Worm (Caenorhabditis elegans) whole organism, young adult: ENCODE results near the gene ador-1.
A peak's percentile ranks its signal among the peaks of the same experiment; 100 is the strongest.

Experiments used
- B0336.3 ChIP-seq: fragments of 200-800 bp; sonication (Bioruptor generic); IDR thresholded peaks from 2 replicates; pipeline ENCODE4 v1.3.6; 2022; ENCODE audit warnings: missing genetic modification characterization, missing compliant biosample characterization
- F10E7.11 ChIP-seq: sonication (generic microtip); optimal IDR thresholded peaks from 2 replicates; lab custom pipeline; 2017; ENCODE audit warnings: mild to moderate bottlenecking, missing genetic modification characterization, moderate library complexity, missing compliant biosample characterization
- F22D6.2 ChIP-seq: sonication (generic microtip); optimal IDR thresholded peaks from 2 replicates; lab custom pipeline; 2016; ENCODE audit warnings: mild to moderate bottlenecking, missing genetic modification characterization, missing compliant biosample characterization
- K12H6.12 ChIP-seq: fragments of 200-800 bp; sonication (Bioruptor generic); optimal IDR thresholded peaks from 2 replicates; lab custom pipeline; 2018; ENCODE audit warnings: mild to moderate bottlenecking, missing genetic modification characterization, missing compliant biosample characterization
- Y53F4B.3 ChIP-seq: fragments of 200-800 bp; sonication (Bioruptor generic); IDR thresholded peaks from 2 replicates; pipeline ENCODE4 v1.3.6; 2022; ENCODE audit warnings: missing genetic modification reagents, missing genetic modification characterization, missing compliant biosample characterization
- Y67H2A.10 ChIP-seq: fragments of 200-800 bp; sonication (Bioruptor generic); conservative IDR thresholded peaks from 2 replicates; pipeline ENCODE4 v1.3.6; 2022; ENCODE audit warnings: missing genetic modification reagents, missing genetic modification characterization, missing compliant biosample characterization
- ZK185.1 ChIP-seq: sonication (generic microtip); optimal IDR thresholded peaks from 2 replicates; lab custom pipeline; 2016; ENCODE audit warnings: mild to moderate bottlenecking, missing genetic modification characterization, missing compliant biosample characterization; ENCODE audit not compliant: poor library complexity, severe bottlenecking
- ama-1 ChIP-seq, 3 experiments: fragments of 150-350 bp in 1 of 3; sonication (generic microtip) in 2 of 3; optimal IDR thresholded peaks; 2 replicates each; lab custom pipeline; 2014 to 2018; ENCODE audit warnings: missing biosample characterization in 2 of 3, missing genetic modification characterization in 2 of 3, missing genetic modification reagents in 2 of 3
- aptf-2 ChIP-seq: fragments of 200-800 bp; sonication (Bioruptor generic); conservative IDR thresholded peaks from 2 replicates; pipeline ENCODE4 v1.3.6; 2022; ENCODE audit warnings: missing genetic modification reagents, missing genetic modification characterization, missing compliant biosample characterization
- atf-7 ChIP-seq: sonication (generic microtip); optimal IDR thresholded peaks from 2 replicates; lab custom pipeline; 2017; ENCODE audit warnings: mild to moderate bottlenecking, missing genetic modification characterization, missing compliant biosample characterization
- athp-1 ChIP-seq: sonication (generic microtip); optimal IDR thresholded peaks from 2 replicates; lab custom pipeline; 2017; ENCODE audit warnings: mild to moderate bottlenecking, missing genetic modification characterization, missing compliant biosample characterization
- attf-3 ChIP-seq: fragments of 200-800 bp; sonication (Bioruptor generic); conservative IDR thresholded peaks from 2 replicates; pipeline ENCODE4 v1.3.6; 2022; ENCODE audit warnings: missing genetic modification reagents, missing genetic modification characterization, missing compliant biosample characterization
- attf-5 ChIP-seq: fragments of 200-800 bp; sonication (Bioruptor generic); optimal IDR thresholded peaks from 2 replicates; lab custom pipeline; 2018; ENCODE audit warnings: mild to moderate bottlenecking, missing genetic modification characterization, missing compliant biosample characterization
- attf-6 ChIP-seq: fragments of 200-800 bp; sonication (Bioruptor generic); IDR thresholded peaks from 2 replicates; pipeline ENCODE4 v1.3.6; 2022; ENCODE audit warnings: missing genetic modification reagents, missing genetic modification characterization, missing compliant biosample characterization
- cebp-1 ChIP-seq, 2 experiments: fragments of 200-800 bp in 1 of 2; sonication (Bioruptor generic) in 1 of 2; sonication (generic microtip) in 1 of 2; IDR thresholded peaks in 1 of 2; optimal IDR thresholded peaks in 1 of 2; 2 replicates each; pipeline versions ENCODE4 v1.3.6 to Lab custom; 2017 to 2022; ENCODE audit warnings: missing compliant biosample characterization in 2 of 2, missing genetic modification characterization in 2 of 2, mild to moderate bottlenecking in 1 of 2, missing genetic modification reagents in 1 of 2, moderate library complexity in 1 of 2
- ceh-40 ChIP-seq: fragments of 200-800 bp; sonication (Bioruptor generic); IDR thresholded peaks from 2 replicates; pipeline ENCODE4 v1.3.6; 2022; ENCODE audit warnings: missing genetic modification characterization, missing compliant biosample characterization
- ceh-58 ChIP-seq: fragments of 200-800 bp; sonication (Bioruptor generic); IDR thresholded peaks from 2 replicates; pipeline ENCODE4 v1.3.6; 2022; ENCODE audit warnings: missing genetic modification characterization, missing compliant biosample characterization
- die-1 ChIP-seq: sonication (generic microtip); optimal IDR thresholded peaks from 2 replicates; lab custom pipeline; 2016; ENCODE audit warnings: missing genotype, mild to moderate bottlenecking, missing genetic modification characterization, missing compliant biosample characterization
- dpl-1 ChIP-seq: fragments of 150-350 bp; optimal IDR thresholded peaks from 2 replicates; lab custom pipeline; 2014; ENCODE audit warnings: missing biosample characterization, missing genetic modification reagents, missing genetic modification characterization
- ekl-4 ChIP-seq: fragments of 200-800 bp; sonication (Bioruptor generic); IDR thresholded peaks from 2 replicates; pipeline ENCODE4 v1.3.6; 2022; ENCODE audit warnings: missing genetic modification reagents, missing genetic modification characterization, missing compliant biosample characterization
- fkh-3 ChIP-seq: sonication (generic microtip); optimal IDR thresholded peaks from 2 replicates; lab custom pipeline; 2016; ENCODE audit warnings: mild to moderate bottlenecking, missing genetic modification characterization, missing compliant biosample characterization
- hlh-26 ChIP-seq: fragments of 200-800 bp; sonication (Bioruptor generic); conservative IDR thresholded peaks from 2 replicates; pipeline ENCODE4 v1.3.6; 2022; ENCODE audit warnings: missing genetic modification reagents, missing genetic modification characterization, missing compliant biosample characterization
- hmg-1.2 ChIP-seq: fragments of 200-800 bp; sonication (Bioruptor generic); IDR thresholded peaks from 2 replicates; pipeline ENCODE4 v1.3.6; 2022; ENCODE audit warnings: missing genetic modification reagents, missing genetic modification characterization, missing compliant biosample characterization
- hrde-1 ChIP-seq: sonication (generic microtip); optimal IDR thresholded peaks from 2 replicates; lab custom pipeline; 2016; ENCODE audit warnings: missing genetic modification characterization, mild to moderate bottlenecking, missing compliant biosample characterization, moderate library complexity, missing genotype, missing genetic modification reagents, borderline replicate concordance
- lin-26 ChIP-seq: fragments of 200-800 bp; sonication (Bioruptor generic); IDR thresholded peaks from 2 replicates; pipeline ENCODE4 v1.3.6; 2022; ENCODE audit warnings: missing genetic modification reagents, missing genetic modification characterization, missing compliant biosample characterization
- lin-54 ChIP-seq: fragments of 200-800 bp; sonication (Bioruptor generic); optimal IDR thresholded peaks from 2 replicates; lab custom pipeline; 2018; ENCODE audit warnings: mild to moderate bottlenecking, missing genetic modification characterization, missing compliant biosample characterization
- madf-10 ChIP-seq: sonication (generic microtip); optimal IDR thresholded peaks from 2 replicates; lab custom pipeline; 2016; ENCODE audit warnings: mild to moderate bottlenecking, missing genetic modification characterization, missing compliant biosample characterization
- mcd-1 ChIP-seq: fragments of 200-800 bp; sonication (Bioruptor generic); IDR thresholded peaks from 2 replicates; pipeline ENCODE4 v1.3.6; 2022; ENCODE audit warnings: missing genetic modification reagents, missing genetic modification characterization, missing compliant biosample characterization
- mel-28 ChIP-seq: sonication (generic microtip); optimal IDR thresholded peaks from 2 replicates; lab custom pipeline; 2016; ENCODE audit warnings: borderline replicate concordance, mild to moderate bottlenecking, missing genetic modification characterization, missing compliant biosample characterization
- mes-4 ChIP-seq: sonication (generic microtip); optimal IDR thresholded peaks from 2 replicates; lab custom pipeline; 2016; ENCODE audit warnings: missing genotype, missing genetic modification characterization, missing compliant biosample characterization
- nhr-179 ChIP-seq: sonication (generic microtip); optimal IDR thresholded peaks from 2 replicates; lab custom pipeline; 2016; ENCODE audit warnings: mild to moderate bottlenecking, missing genetic modification characterization, missing compliant biosample characterization
- nhr-27 ChIP-seq: fragments of 200-800 bp; sonication (Bioruptor generic); optimal IDR thresholded peaks from 2 replicates; lab custom pipeline; 2018; ENCODE audit warnings: mild to moderate bottlenecking, missing genetic modification characterization, moderate library complexity, missing compliant biosample characterization
- nhr-80 ChIP-seq: sonication (generic microtip); optimal IDR thresholded peaks from 2 replicates; lab custom pipeline; 2016; ENCODE audit warnings: missing genetic modification characterization, missing compliant biosample characterization
- nhr-90 ChIP-seq: sonication (generic microtip); optimal IDR thresholded peaks from 2 replicates; lab custom pipeline; 2016; ENCODE audit warnings: missing genotype, mild to moderate bottlenecking, missing genetic modification characterization, missing compliant biosample characterization
- rcor-1 ChIP-seq: fragments of 200-800 bp; sonication (Bioruptor generic); IDR thresholded peaks from 2 replicates; pipeline ENCODE4 v1.3.6; 2022; ENCODE audit warnings: missing genetic modification reagents, missing genetic modification characterization, missing compliant biosample characterization
- rpc-1 ChIP-seq, 2 experiments: fragments of 150-350 bp in 1 of 2; sonication (generic microtip) in 1 of 2; optimal IDR thresholded peaks; 2 replicates each; lab custom pipeline; 2014 to 2018; ENCODE audit warnings: missing biosample characterization in 1 of 2, missing genetic modification characterization in 1 of 2, missing genetic modification reagents in 1 of 2, missing genotype in 1 of 2
- snpc-1.3 ChIP-seq: sonication (generic microtip); optimal IDR thresholded peaks from 2 replicates; lab custom pipeline; 2017; ENCODE audit warnings: missing genetic modification characterization, mild to moderate bottlenecking, missing compliant biosample characterization, antibody characterized with exemption, moderate library complexity, missing genotype, missing genetic modification reagents; ENCODE audit not compliant: insufficient read depth
- snpc-4 ChIP-seq, 5 experiments: fragments of 150-350 bp in 1 of 5; sonication (generic microtip) in 4 of 5; optimal IDR thresholded peaks; 2 replicates each; lab custom pipeline; 2014 to 2018; ENCODE audit warnings: missing genetic modification characterization in 5 of 5, missing biosample characterization in 3 of 5, antibody characterized with exemption in 2 of 5, mild to moderate bottlenecking in 2 of 5, missing compliant biosample characterization in 2 of 5, missing genotype in 2 of 5, moderate library complexity in 2 of 5, missing genetic modification reagents in 1 of 5
- sptf-2 ChIP-seq: fragments of 200-800 bp; sonication (Bioruptor generic); optimal IDR thresholded peaks from 2 replicates; lab custom pipeline; 2018; ENCODE audit warnings: mild to moderate bottlenecking, missing genetic modification characterization, missing compliant biosample characterization
- tbp1 ChIP-seq: fragments of 200-800 bp; sonication (Bioruptor generic); optimal IDR thresholded peaks from 2 replicates; lab custom pipeline; 2018; ENCODE audit warnings: mild to moderate bottlenecking, missing genetic modification characterization, missing compliant biosample characterization
- unc-130 ChIP-seq: sonication (generic microtip); optimal IDR thresholded peaks from 2 replicates; lab custom pipeline; 2016; ENCODE audit warnings: missing genetic modification reagents, missing genetic modification characterization, missing compliant biosample characterization
- ztf-25 ChIP-seq: fragments of 200-800 bp; sonication (Bioruptor generic); IDR thresholded peaks from 2 replicates; pipeline ENCODE4 v1.3.6; 2022; ENCODE audit warnings: missing genetic modification reagents, missing genetic modification characterization, missing compliant biosample characterization
- ztf-26 ChIP-seq: sonication (generic microtip); optimal IDR thresholded peaks from 2 replicates; lab custom pipeline; 2017; ENCODE audit warnings: missing genetic modification characterization, missing compliant biosample characterization
- ztf-3 ChIP-seq: fragments of 200-800 bp; sonication (Bioruptor generic); optimal IDR thresholded peaks from 2 replicates; lab custom pipeline; 2018; ENCODE audit warnings: mild to moderate bottlenecking, missing genetic modification characterization, missing compliant biosample characterization

Gene ador-1

ce11 chrII:12546413-12546812 lies 43.7 kb upstream of the ador-1 start, which contains the start of the genes F49C5.5 and F49C5.10:
TSS of gene F49C5.5 (minus strand) at chrII:12546513.
TSS of gene F49C5.10 (plus strand) at chrII:12546756.
- TF ChIP-seq nhr-80 (tag; lab: Kevin White, UChicago) (no peak), fkh-3 (tag; lab: Kevin White, UChicago) (no peak), F10E7.11 (no peak), snpc-1.3 (no peak), ztf-3 (GFP tag; lab: Kevin White, UChicago) (no peak), atf-7 (tag; lab: Kevin White, UChicago) (no peak), Y53F4B.3 (no peak), unc-130 (GFP tag; lab: Kevin White, UChicago) (no peak), madf-10 (no peak), sptf-2 (GFP tag; lab: Kevin White, UChicago) (no peak), ama-1 (optimal IDR thresholded peaks at IDR 0.05; lab: Kevin White, UChicago) (no peak), ama-1 (GFP tag; optimal IDR thresholded peaks at IDR 0.05; lab: Kevin White, UChicago) (no peak), nhr-27 (tag; lab: Kevin White, UChicago) (no peak), athp-1 (tag; lab: Kevin White, UChicago) (no peak), mcd-1 (GFP tag; lab: Robert Waterston, UW) (no peak), F22D6.2 (tag; lab: Kevin White, UChicago) (no peak)

ce11 chrII:12544533-12544932 lies 41.8 kb upstream of the ador-1 start, which contains the start of gene F49C5.9:
TSS of gene F49C5.9 (minus strand) at chrII:12544633.
- TF ChIP-seq ceh-58 (GFP tag; lab: Robert Waterston, UW) (no peak), ZK185.1 (tag; lab: Kevin White, UChicago) (no peak), hlh-26 (GFP tag; lab: Robert Waterston, UW) (no peak), ceh-40 (GFP tag; lab: Robert Waterston, UW) (no peak), sptf-2 (GFP tag; lab: Kevin White, UChicago) (no peak), ztf-26 (tag; lab: Kevin White, UChicago) (no peak), athp-1 (tag; lab: Kevin White, UChicago) (no peak), K12H6.12 (tag; lab: Kevin White, UChicago) (no peak), nhr-179 (tag; lab: Kevin White, UChicago) (no peak), attf-3 (GFP tag; lab: Robert Waterston, UW) (no peak), ztf-25 (GFP tag; lab: Robert Waterston, UW) (no peak), lin-54 (GFP tag; lab: Kevin White, UChicago) (no peak), B0336.3 (GFP tag; lab: Robert Waterston, UW) (no peak), aptf-2 (GFP tag; lab: Robert Waterston, UW) (no peak), attf-5 (GFP tag; lab: Kevin White, UChicago) (no peak), hmg-1.2 (GFP tag; lab: Robert Waterston, UW) (no peak), cebp-1 (GFP tag; IDR thresholded peaks at IDR 0.05; lab: Robert Waterston, UW) (no peak), cebp-1 (tag; optimal IDR thresholded peaks at IDR 0.05; lab: Kevin White, UChicago) (no peak), dpl-1 (GFP tag; lab: Kevin White, UChicago) (no peak), tbp1 (GFP tag; lab: Kevin White, UChicago) (no peak)
- TF ChIP-seq, all 124 proteins: peak for 0

ce11 chrII:12542594-12542997 lies 39.9 kb upstream of the ador-1 start:
- TF ChIP-seq mes-4 (tag; lab: Kevin White, UChicago): peak; percentile 39
- TF ChIP-seq hmg-1.2 (GFP tag; lab: Robert Waterston, UW): peak; percentile 48
- no peak for TF ChIP-seq Y67H2A.10 (GFP tag; lab: Robert Waterston, UW)
- peak; percentile 62 for TF ChIP-seq rpc-1 (optimal IDR thresholded peaks at IDR 0.05; lab: Kevin White, UChicago)
- TF ChIP-seq rpc-1 (tag; optimal IDR thresholded peaks at IDR 0.05; lab: Kevin White, UChicago): peak; percentile 84
- TF ChIP-seq lin-26 (GFP tag; lab: Robert Waterston, UW): peak; percentile 90
- TF ChIP-seq nhr-90: peak; percentile 67
- no peak for TF ChIP-seq attf-6 (GFP tag; lab: Robert Waterston, UW)
- TF ChIP-seq snpc-4 (GFP tag; optimal IDR thresholded peaks at IDR 0.05; lab: Kevin White, UChicago): peak; percentile 40
- peak in 1 of 4 experiments; percentile 30 for TF ChIP-seq snpc-4 (tag; optimal IDR thresholded peaks at IDR 0.05; lab: Kevin White, UChicago)
- 0 out of 2 replicates have a peak, but pooled peaks have one; percentile 21 for TF ChIP-seq ekl-4
- TF ChIP-seq fkh-3 (tag; lab: Kevin White, UChicago): peak; percentile 27
- 0 out of 2 replicates have a peak, but pooled peaks have one; percentile 34 for TF ChIP-seq rcor-1 (GFP tag; lab: Robert Waterston, UW)
- no peak for TF ChIP-seq nhr-179 (tag; lab: Kevin White, UChicago)
- TF ChIP-seq hrde-1: peak; percentile 67
- peak; percentile 69 for TF ChIP-seq die-1
- TF ChIP-seq mel-28: no peak
